Fruit fly (Drosophila melanogaster): ENCODE results near the gene CG4892.

DNA sequence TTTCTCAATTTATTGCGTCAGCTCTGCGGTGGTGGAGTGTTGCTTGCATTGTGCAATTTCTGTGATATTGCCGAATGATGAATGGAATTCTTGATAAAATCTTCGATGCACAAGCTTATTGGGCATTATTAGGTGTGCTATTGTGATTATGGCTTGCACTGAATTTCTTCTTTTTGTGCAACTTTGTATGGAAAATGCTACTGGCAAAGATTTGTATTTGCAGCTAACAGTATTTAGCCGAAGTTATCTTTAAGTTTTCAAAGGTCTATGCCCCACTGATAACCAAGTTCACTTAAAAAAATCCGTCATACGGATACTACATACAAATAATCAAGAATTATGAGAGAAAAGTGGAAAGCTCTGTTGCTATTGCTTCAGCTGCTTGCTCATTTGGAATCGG lies 38.6 kb upstream of the CG4892 start, which contains the start of gene CG4891:
- TF ChIP-seq Lpt (GFP tag; optimal IDR thresholded peaks at IDR 0.05) (no peak), CG8632 (GFP tag; optimal IDR thresholded peaks at IDR 0.05) (no peak), Ets96B (tag; optimal IDR thresholded peaks at IDR 0.05) (no peak), acj6 (GFP tag; optimal IDR thresholded peaks at IDR 0.05) (no peak), CG6792 (GFP tag; optimal IDR thresholded peaks at IDR 0.05) (no peak), svp (GFP tag) (no peak), Gug (GFP tag; IDR thresholded peaks at IDR 0.05) (no peak), CG6808 (GFP tag; optimal IDR thresholded peaks at IDR 0.05) (no peak), CG16779 (tag; optimal IDR thresholded peaks at IDR 0.05) (no peak)
